Worm (Caenorhabditis elegans) whole organism, early embryonic: ENCODE measurements around the gene R11H6.4.
A peak's percentile ranks its signal among the peaks of the same experiment; 100 is the strongest.

Experiments
- B0310.2 ChIP-seq: sonication (generic microtip); optimal IDR thresholded peaks from 2 replicates; lab custom pipeline; 2016; ENCODE audit warnings: mild to moderate bottlenecking, missing genetic modification characterization, missing compliant biosample characterization
- F13C5.2 ChIP-seq: sonication (generic microtip); optimal IDR thresholded peaks from 2 replicates; lab custom pipeline; 2017; ENCODE audit warnings: mild to moderate bottlenecking, missing genetic modification characterization, inconsistent platforms, missing compliant biosample characterization
- aly-1 ChIP-seq: sonication (generic microtip); optimal IDR thresholded peaks from 2 replicates; lab custom pipeline; 2016; ENCODE audit warnings: missing genetic modification characterization, missing compliant biosample characterization
- ama-1 ChIP-seq: fragments of 150-350 bp; optimal IDR thresholded peaks from 2 replicates; lab custom pipeline; 2014
- ceh-13 ChIP-seq: fragments of 200-800 bp; sonication (Bioruptor generic); optimal IDR thresholded peaks from 2 replicates; lab custom pipeline; 2018; ENCODE audit warnings: mild to moderate bottlenecking, missing genetic modification characterization, missing compliant biosample characterization
- ceh-36 ChIP-seq: sonication (generic microtip); optimal IDR thresholded peaks from 2 replicates; lab custom pipeline; 2016; ENCODE audit warnings: missing genetic modification characterization, inconsistent platforms, missing compliant biosample characterization
- ets-7 ChIP-seq: sonication (generic microtip); optimal IDR thresholded peaks from 2 replicates; lab custom pipeline; 2016; ENCODE audit warnings: missing genotype, missing genetic modification characterization, missing compliant biosample characterization
- flt-1 ChIP-seq: fragments of 200-800 bp; sonication (Bioruptor generic); IDR thresholded peaks from 2 replicates; pipeline ENCODE4 v1.3.6; 2022; ENCODE audit warnings: missing genetic modification characterization, missing compliant biosample characterization
- hmbx-1 ChIP-seq: sonication (generic microtip); optimal IDR thresholded peaks from 2 replicates; lab custom pipeline; 2016; ENCODE audit warnings: mild to moderate bottlenecking, missing genetic modification characterization, missing compliant biosample characterization
- hmg-4 ChIP-seq: fragments of 200-800 bp; sonication (Bioruptor generic); optimal IDR thresholded peaks from 2 replicates; lab custom pipeline; 2018; ENCODE audit warnings: mild to moderate bottlenecking, missing genetic modification characterization, missing compliant biosample characterization
- hnd-1 ChIP-seq: sonication (generic microtip); optimal IDR thresholded peaks from 2 replicates; lab custom pipeline; 2016; ENCODE audit warnings: missing genetic modification characterization, missing compliant biosample characterization
- pes-1 ChIP-seq: fragments of 200-800 bp; sonication (Bioruptor generic); IDR thresholded peaks from 2 replicates; pipeline ENCODE4 v1.3.6; 2022; ENCODE audit warnings: missing genetic modification reagents, missing genetic modification characterization, missing compliant biosample characterization
- scrt-1 ChIP-seq: fragments of 200-800 bp; sonication (Bioruptor generic); IDR thresholded peaks from 2 replicates; pipeline ENCODE4 v1.3.6; 2022; ENCODE audit warnings: missing genetic modification characterization, missing compliant biosample characterization
- sea-1 ChIP-seq: fragments of 200-800 bp; sonication (Bioruptor generic); conservative IDR thresholded peaks from 2 replicates; pipeline ENCODE4 v1.3.6; 2022; ENCODE audit warnings: missing genetic modification characterization, missing compliant biosample characterization
- tbx-11 ChIP-seq: fragments of 200-800 bp; sonication (Bioruptor generic); IDR thresholded peaks from 2 replicates; pipeline ENCODE4 v1.3.6; 2022; ENCODE audit warnings: missing genetic modification characterization, missing compliant biosample characterization
- tbx-37 ChIP-seq: fragments of 200-800 bp; sonication (Bioruptor generic); conservative IDR thresholded peaks from 2 replicates; pipeline ENCODE4 v1.3.6; 2022; ENCODE audit warnings: missing genetic modification reagents, missing genetic modification characterization, missing compliant biosample characterization
- tra-4 ChIP-seq: sonication (generic microtip); optimal IDR thresholded peaks from 2 replicates; lab custom pipeline; 2017; ENCODE audit warnings: missing genetic modification characterization, missing compliant biosample characterization

R11H6.4 gene

ce11 chrV:14638075-14638474 is 28.3 kb downstream of the R11H6.4 start:
- TF ChIP-seq F13C5.2 (tag; lab: Kevin White, UChicago), result no peak
- TF ChIP-seq flt-1 (GFP tag; lab: Robert Waterston, UW), result no peak
- no peak for TF ChIP-seq tra-4 (tag; lab: Kevin White, UChicago)
- TF ChIP-seq ceh-13, result no peak
- no peak for TF ChIP-seq sea-1 (GFP tag; lab: Robert Waterston, UW)
- no peak for TF ChIP-seq ceh-36 (tag; lab: Kevin White, UChicago)
- TF ChIP-seq ama-1 (lab: Kevin White, UChicago), result no peak
- no peak for TF ChIP-seq aly-1 (tag; lab: Kevin White, UChicago)
- TF ChIP-seq tbx-11 (GFP tag; lab: Robert Waterston, UW), result no peak
- no peak for TF ChIP-seq B0310.2 (tag; lab: Kevin White, UChicago)
- no peak for TF ChIP-seq pes-1 (GFP tag; lab: Robert Waterston, UW)
- no peak for TF ChIP-seq hmbx-1
- TF ChIP-seq scrt-1 (GFP tag; lab: Robert Waterston, UW), result no peak
- TF ChIP-seq ets-7, result no peak
- no peak for TF ChIP-seq hnd-1
- no peak for TF ChIP-seq tbx-37 (GFP tag; lab: Robert Waterston, UW)
- TF ChIP-seq hmg-4 (GFP tag; lab: Kevin White, UChicago), result no peak

- TF ChIP-seq hnd-1, result no peak
- no peak for TF ChIP-seq ets-7
- TF ChIP-seq aly-1 (tag; lab: Kevin White, UChicago), result no peak
Observed at ce11 chrV:14640071-14640470, 30.3 kb downstream of the R11H6.4 start, which contains the start of gene F43D2.7. TSS of gene F43D2.7 (minus strand) at chrV:14640171.

- TF ChIP-seq ama-1 (lab: Kevin White, UChicago), result no peak
- no peak for TF ChIP-seq F13C5.2 (tag; lab: Kevin White, UChicago)
- TF ChIP-seq ets-7, result no peak
- TF ChIP-seq pes-1 (GFP tag; lab: Robert Waterston, UW), result no peak
- no peak for TF ChIP-seq tbx-37 (GFP tag; lab: Robert Waterston, UW)
- TF ChIP-seq B0310.2 (tag; lab: Kevin White, UChicago), result no peak
- no peak for TF ChIP-seq sea-1 (GFP tag; lab: Robert Waterston, UW)
- no peak for TF ChIP-seq tbx-11 (GFP tag; lab: Robert Waterston, UW)
- no peak for TF ChIP-seq ceh-36 (tag; lab: Kevin White, UChicago)
Observed at ce11 chrV:14640769-14641168, 31.0 kb downstream of the R11H6.4 start, which contains the start of gene C54G10.1. TSS of gene C54G10.1 (plus strand) at chrV:14641101.

- TF ChIP-seq B0310.2 (tag; lab: Kevin White, UChicago) (no peak), tbx-37 (GFP tag; lab: Robert Waterston, UW) (no peak), ama-1 (lab: Kevin White, UChicago) (no peak), pes-1 (GFP tag; lab: Robert Waterston, UW) (no peak)
Observed at ce11 chrV:14642016-14642415, 32.3 kb downstream of the R11H6.4 start.

- TF ChIP-seq flt-1 (GFP tag; lab: Robert Waterston, UW) (0 out of 2 replicates have a peak, but pooled peaks have one; percentile 25), ceh-13 (no peak), hmg-4 (GFP tag; lab: Kevin White, UChicago) (peak; percentile 36)
Observed at ce11 chrV:14645817-14646789, 36.4 kb downstream of the R11H6.4 start, which contains the start of the genes rfc-1 and pmp-3. TSS of gene rfc-1 (minus strand) at chrV:14645979. TSS of gene pmp-3 (plus strand) at chrV:14646739.

ce11 chrV:14648825-14649224 is 39.1 kb downstream of the R11H6.4 start:
- TF ChIP-seq hnd-1, result no peak
- no peak for TF ChIP-seq ets-7
- no peak for TF ChIP-seq hmbx-1
- no peak for TF ChIP-seq B0310.2 (tag; lab: Kevin White, UChicago)
- no peak for TF ChIP-seq ama-1 (lab: Kevin White, UChicago)
- TF ChIP-seq pes-1 (GFP tag; lab: Robert Waterston, UW), result no peak
- TF ChIP-seq scrt-1 (GFP tag; lab: Robert Waterston, UW), result no peak
- no peak for TF ChIP-seq tra-4 (tag; lab: Kevin White, UChicago)
- no peak for TF ChIP-seq ceh-13
- no peak for TF ChIP-seq tbx-37 (GFP tag; lab: Robert Waterston, UW)
- TF ChIP-seq aly-1 (tag; lab: Kevin White, UChicago), result no peak

ce11 chrV:14649929-14650328 is 40.2 kb downstream of the R11H6.4 start:
- no peak for TF ChIP-seq tbx-11 (GFP tag; lab: Robert Waterston, UW)
- no peak for TF ChIP-seq F13C5.2 (tag; lab: Kevin White, UChicago)
- no peak for TF ChIP-seq ceh-36 (tag; lab: Kevin White, UChicago)
- TF ChIP-seq hmg-4 (GFP tag; lab: Kevin White, UChicago), result no peak
- TF ChIP-seq hmbx-1, result no peak
- no peak for TF ChIP-seq scrt-1 (GFP tag; lab: Robert Waterston, UW)

ce11 chrV:14650631-14651030 is 40.9 kb downstream of the R11H6.4 start:
- TF ChIP-seq ets-7 (no peak), pes-1 (GFP tag; lab: Robert Waterston, UW) (no peak), ceh-36 (tag; lab: Kevin White, UChicago) (no peak), flt-1 (GFP tag; lab: Robert Waterston, UW) (no peak), ama-1 (lab: Kevin White, UChicago) (no peak), sea-1 (GFP tag; lab: Robert Waterston, UW) (no peak)
